Worm (Caenorhabditis elegans): ENCODE data around the gene slc-28.2.

ce11 chrV:3490435-3490834 lies 30.4 kb downstream of the slc-28.2 start, which contains the start of gene srbc-36:
- no peak for TF ChIP-seq ets-7 (tag; optimal IDR thresholded peaks at IDR 0.05)
- no peak for TF ChIP-seq flt-1 (GFP tag; IDR thresholded peaks at IDR 0.05)
- no peak for TF ChIP-seq ceh-13 (GFP tag; optimal IDR thresholded peaks at IDR 0.05)
- TF ChIP-seq ama-1 (optimal IDR thresholded peaks at IDR 0.05) = no peak
- no peak for TF ChIP-seq aly-1 (tag; optimal IDR thresholded peaks at IDR 0.05)
- no peak for TF ChIP-seq tra-4 (tag; optimal IDR thresholded peaks at IDR 0.05)
- TF ChIP-seq sea-1 (GFP tag; conservative IDR thresholded peaks at IDR 0.05) = no peak
- no peak for TF ChIP-seq ceh-36 (tag; optimal IDR thresholded peaks at IDR 0.05)

Data from whole organism, early embryonic.